Worm (Caenorhabditis elegans): ENCODE results near the gene E02C12.8.
"Not testable (repeated sequence)": the region's sequence is repeated elsewhere in the genome, so short reads cannot be mapped to it uniquely, and the experiment has no call there.

ce11 chrV:9379808-9380207 lies 6.4 kb upstream of the E02C12.8 start, which contains the start of gene E02C12.11:
- TF ChIP-seq somi-1 (GFP tag; optimal IDR thresholded peaks at IDR 0.05); hrde-1 (tag; optimal IDR thresholded peaks at IDR 0.05; ENCODE audit: borderline replicate concordance); aptf-3 (GFP tag; IDR thresholded peaks at IDR 0.05); pha-4 (tag; optimal IDR thresholded peaks at IDR 0.05); F39B2.1 (GFP tag; IDR thresholded peaks at IDR 0.05); mel-28 (tag; optimal IDR thresholded peaks at IDR 0.05; ENCODE audit: borderline replicate concordance); nhr-120 (GFP tag; IDR thresholded peaks at IDR 0.05); unc-62 (GFP tag; optimal IDR thresholded peaks at IDR 0.05); F23B12.7 (tag; optimal IDR thresholded peaks at IDR 0.05; ENCODE audit: insufficient read depth); ceh-27 (GFP tag; optimal IDR thresholded peaks at IDR 0.05); lin-35 (GFP tag; optimal IDR thresholded peaks at IDR 0.05); madf-8 (GFP tag; conservative IDR thresholded peaks at IDR 0.05): not testable (repeated sequence)

All from whole organism, young adult.